Worm (Caenorhabditis elegans) whole organism, late embryonic: ENCODE data around the gene col-85.

Experiments
- ceh-48 ChIP-seq: sonication (generic microtip); optimal IDR thresholded peaks from 2 replicates; lab custom pipeline; 2016; ENCODE audit warnings: missing genetic modification characterization, inconsistent platforms, missing compliant biosample characterization
- pqm-1 ChIP-seq: sonication (generic microtip); optimal IDR thresholded peaks from 2 replicates; lab custom pipeline; 2016; ENCODE audit warnings: missing genetic modification characterization, missing compliant biosample characterization
- zip-5 ChIP-seq: sonication (generic microtip); optimal IDR thresholded peaks from 2 replicates; lab custom pipeline; 2016; ENCODE audit warnings: missing genetic modification characterization, missing compliant biosample characterization

DNA sequence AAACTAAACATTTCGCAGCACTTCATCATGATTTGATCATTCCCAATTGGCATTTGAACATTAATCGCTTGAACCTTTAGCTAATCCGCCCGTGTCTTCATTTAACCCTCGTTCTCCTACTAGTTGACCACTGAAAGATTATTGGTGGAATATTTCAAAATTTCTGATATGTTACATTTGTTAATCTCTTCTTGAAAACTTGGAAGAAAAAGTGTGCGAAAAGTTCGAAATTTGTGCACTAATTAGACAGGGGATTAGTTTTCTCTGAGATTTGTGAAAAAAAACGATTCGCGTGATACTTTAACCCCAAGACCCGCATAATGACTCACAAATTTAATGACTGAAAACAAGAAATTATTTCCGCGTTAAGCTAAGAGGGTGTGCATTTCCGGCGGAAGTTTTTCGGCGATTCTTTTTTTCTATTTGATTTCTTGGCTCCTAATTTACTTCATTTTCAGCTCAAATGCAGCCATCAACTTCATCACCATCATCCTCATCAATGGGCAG, 40.5 kb upstream of the col-85 start, which contains the start of gene nimk-1:
- no peak for TF ChIP-seq ceh-48 (tag; lab: Kevin White, UChicago)
- no peak for TF ChIP-seq pqm-1
- TF ChIP-seq zip-5: no peak
